Worm (Caenorhabditis elegans): ENCODE measurements around the gene F46C8.3.
A peak's percentile ranks its signal among the peaks of the same experiment; 100 is the strongest.

F46C8.3 gene

ce11 chrX:7485748-7486147 lies 39.6 kb upstream of the F46C8.3 start, which contains the start of gene gly-12:
gly-12 (plus strand) TSS chrX:7485864.
- TF ChIP-seq elt-1 (tag; optimal IDR thresholded peaks at IDR 0.05) (peak; percentile 89), lin-39 (tag; optimal IDR thresholded peaks at IDR 0.05) (peak; percentile 46), nhr-23 (tag; optimal IDR thresholded peaks at IDR 0.05) (peak; percentile 55), nfya-1 (tag; optimal IDR thresholded peaks at IDR 0.05; ENCODE audit: insufficient read depth) (peak; percentile 50), unc-62 (GFP tag; optimal IDR thresholded peaks at IDR 0.05) (no peak), nhr-25 (tag; optimal IDR thresholded peaks at IDR 0.05) (peak; percentile 56), hmg-11 (tag; optimal IDR thresholded peaks at IDR 0.05) (peak; percentile 6), egl-5 (tag; optimal IDR thresholded peaks at IDR 0.05) (peak; percentile 37), unc-39 (tag; optimal IDR thresholded peaks at IDR 0.05) (no peak)

- TF ChIP-seq tbx-2 (tag; optimal IDR thresholded peaks at IDR 0.05) (no peak), nhr-76 (tag; optimal IDR thresholded peaks at IDR 0.05) (no peak), lin-39 (tag; optimal IDR thresholded peaks at IDR 0.05) (peak; percentile 28), elt-2 (tag; optimal IDR thresholded peaks at IDR 0.05) (no peak), mml-1 (tag; optimal IDR thresholded peaks at IDR 0.05) (no peak), egl-5 (tag; optimal IDR thresholded peaks at IDR 0.05) (peak; percentile 44), nhr-77 (tag; optimal IDR thresholded peaks at IDR 0.05) (no peak), elt-1 (tag; optimal IDR thresholded peaks at IDR 0.05) (no peak), ceh-16 (tag; optimal IDR thresholded peaks at IDR 0.05) (no peak), mdl-1 (tag; optimal IDR thresholded peaks at IDR 0.05) (no peak), skn-1 (tag; optimal IDR thresholded peaks at IDR 0.05) (no peak), elt-3 (tag; optimal IDR thresholded peaks at IDR 0.05) (no peak), egl-27 (tag; optimal IDR thresholded peaks at IDR 0.05) (no peak), R02D3.7 (tag; optimal IDR thresholded peaks at IDR 0.05) (no peak), pha-4 (tag; optimal IDR thresholded peaks at IDR 0.05) (no peak), lsy-12 (tag; optimal IDR thresholded peaks at IDR 0.05) (no peak)
These were observed 33.9 kb upstream of the F46C8.3 start for ce11 chrX:7491521-7491920.

ce11 chrX:7493020-7493419 lies 32.4 kb upstream of the F46C8.3 start, which contains the start of gene F48E3.2:
F48E3.2 (minus strand) TSS chrX:7493120.
- TF ChIP-seq nhr-43 (tag; optimal IDR thresholded peaks at IDR 0.05; ENCODE audit: poor library complexity, severe bottlenecking) (no peak), unc-39 (tag; optimal IDR thresholded peaks at IDR 0.05) (no peak), mdl-1 (tag; optimal IDR thresholded peaks at IDR 0.05) (no peak), ztf-11 (tag; optimal IDR thresholded peaks at IDR 0.05) (no peak), hmg-11 (tag; optimal IDR thresholded peaks at IDR 0.05) (no peak), nhr-67 (tag; optimal IDR thresholded peaks at IDR 0.05) (no peak), unc-62 (GFP tag; optimal IDR thresholded peaks at IDR 0.05) (no peak), daf-12 (tag; optimal IDR thresholded peaks at IDR 0.05) (no peak), nhr-237 (tag; optimal IDR thresholded peaks at IDR 0.05) (no peak), lsy-12 (tag; optimal IDR thresholded peaks at IDR 0.05) (no peak), egl-27 (tag; optimal IDR thresholded peaks at IDR 0.05) (no peak), lin-39 (tag; optimal IDR thresholded peaks at IDR 0.05) (no peak), ztf-4 (tag; optimal IDR thresholded peaks at IDR 0.05) (no peak), fkh-10 (GFP tag; optimal IDR thresholded peaks at IDR 0.05) (no peak), skn-1 (tag; optimal IDR thresholded peaks at IDR 0.05) (no peak), nhr-77 (tag; optimal IDR thresholded peaks at IDR 0.05) (no peak), pha-4 (tag; optimal IDR thresholded peaks at IDR 0.05) (no peak), nhr-23 (tag; optimal IDR thresholded peaks at IDR 0.05) (no peak), tbx-2 (tag; optimal IDR thresholded peaks at IDR 0.05) (no peak), ZK546.5 (tag; optimal IDR thresholded peaks at IDR 0.05) (no peak)

- no peak for TF ChIP-seq elt-1 (tag; optimal IDR thresholded peaks at IDR 0.05)
- no peak for TF ChIP-seq ama-1 (optimal IDR thresholded peaks at IDR 0.05)
- no peak for TF ChIP-seq mml-1 (tag; optimal IDR thresholded peaks at IDR 0.05)
- TF ChIP-seq nhr-12 (tag; optimal IDR thresholded peaks at IDR 0.05), result no peak
- TF ChIP-seq nhr-28 (tag; optimal IDR thresholded peaks at IDR 0.05), result no peak
- no peak for TF ChIP-seq daf-12 (tag; optimal IDR thresholded peaks at IDR 0.05)
- no peak for TF ChIP-seq pha-4 (tag; optimal IDR thresholded peaks at IDR 0.05)
- TF ChIP-seq ceh-28 (tag; optimal IDR thresholded peaks at IDR 0.05), result no peak
- no peak for TF ChIP-seq sea-2 (GFP tag; optimal IDR thresholded peaks at IDR 0.05)
- TF ChIP-seq ceh-9 (tag; optimal IDR thresholded peaks at IDR 0.05), result no peak
- TF ChIP-seq ztf-4 (tag; optimal IDR thresholded peaks at IDR 0.05), result no peak
- TF ChIP-seq fkh-10 (GFP tag; optimal IDR thresholded peaks at IDR 0.05), result no peak
These were observed 29.9 kb upstream of the F46C8.3 start, which contains the start of gene try-14 for ce11 chrX:7495491-7495890. try-14 (minus strand) TSS chrX:7495591.

All from whole organism, L3 larva.